Worm (Caenorhabditis elegans): ENCODE data around the gene C28A5.6.

DNA sequence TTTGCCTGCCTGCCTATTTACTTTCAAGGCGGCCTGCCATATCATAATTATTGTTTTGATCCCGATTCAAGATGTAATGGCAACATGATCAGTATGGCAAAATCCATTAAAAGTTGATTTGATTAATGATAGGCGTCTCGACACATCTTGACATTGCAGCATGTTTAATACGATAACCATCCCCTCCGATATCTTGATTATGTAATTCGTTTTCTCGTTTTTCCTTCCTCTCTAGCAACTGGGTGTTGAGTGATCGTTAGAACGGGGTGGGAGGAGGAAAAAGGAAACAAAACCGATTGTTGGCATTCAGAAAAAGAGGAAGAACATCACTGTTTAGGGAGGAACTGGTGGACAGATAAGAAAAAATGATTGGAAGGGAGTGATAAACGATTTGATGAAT is 37.4 kb downstream of the C28A5.6 start:
- TF ChIP-seq ztf-25 (GFP tag; IDR thresholded peaks at IDR 0.05) (no peak), F55B11.4 (tag; optimal IDR thresholded peaks at IDR 0.05; ENCODE audit: borderline replicate concordance, insufficient read depth) (no peak), attf-5 (GFP tag; optimal IDR thresholded peaks at IDR 0.05) (no peak), unc-62 (GFP tag; optimal IDR thresholded peaks at IDR 0.05) (no peak), B0261.1 (tag; optimal IDR thresholded peaks at IDR 0.05) (no peak), F52B5.7 (tag; optimal IDR thresholded peaks at IDR 0.05) (no peak), B0019.2 (GFP tag; conservative IDR thresholded peaks at IDR 0.05) (no peak), ceh-91 (GFP tag; IDR thresholded peaks at IDR 0.05) (no peak), lin-26 (GFP tag; IDR thresholded peaks at IDR 0.05) (no peak), aptf-2 (GFP tag; conservative IDR thresholded peaks at IDR 0.05) (no peak)
